Worm (Caenorhabditis elegans) whole organism, L3 larva: ENCODE results near the gene far-4.
A peak's percentile ranks its signal among the peaks of the same experiment; 100 is the strongest.
"Not testable (repeated sequence)": the region's sequence is repeated elsewhere in the genome, so short reads cannot be mapped to it uniquely, and the experiment has no call there.

Experiments used
- ceh-16 ChIP-seq: sonication (generic microtip); optimal IDR thresholded peaks from 2 replicates; lab custom pipeline; 2017; ENCODE audit warnings: missing biosample characterization, missing genetic modification characterization
- nhr-25 ChIP-seq: sonication (generic microtip); optimal IDR thresholded peaks from 2 replicates; lab custom pipeline; 2017; ENCODE audit warnings: missing biosample characterization, missing genetic modification characterization
- nhr-77 ChIP-seq: fragments of 150-350 bp; optimal IDR thresholded peaks from 2 replicates; lab custom pipeline; 2014; ENCODE audit warnings: missing biosample characterization, missing genetic modification characterization
- snpc-4 ChIP-seq: fragments of 150-350 bp; optimal IDR thresholded peaks from 2 replicates; lab custom pipeline; 2014; ENCODE audit warnings: missing biosample characterization, missing genetic modification characterization

ce11 chrV:12967925-12968327 lies 31.5 kb downstream of the far-4 start, which contains the start of gene R186.8:
- TF ChIP-seq nhr-25 (peak; percentile 23), snpc-4 (peak; percentile 24)
- not testable (repeated sequence) for TF ChIP-seq ceh-16, nhr-77 (tag; lab: Kevin White, UChicago)
